Worm (Caenorhabditis elegans) whole organism, late embryonic: ENCODE results near the gene T28A11.19.

ENCODE experiments used
- C08G9.2 ChIP-seq: sonication (generic microtip); optimal IDR thresholded peaks from 2 replicates; lab custom pipeline; 2016; ENCODE audit warnings: mild to moderate bottlenecking, missing genetic modification characterization, moderate library complexity, missing compliant biosample characterization
- F13H6.1 ChIP-seq: sonication (generic microtip); optimal IDR thresholded peaks from 2 replicates; lab custom pipeline; 2016; ENCODE audit warnings: missing genetic modification characterization, missing compliant biosample characterization
- Y22D7AL.16 ChIP-seq: sonication (generic microtip); optimal IDR thresholded peaks from 2 replicates; lab custom pipeline; 2016; ENCODE audit warnings: missing genetic modification characterization, missing compliant biosample characterization
- ahr-1 ChIP-seq: sonication (generic microtip); optimal IDR thresholded peaks from 2 replicates; lab custom pipeline; 2016; ENCODE audit warnings: missing genetic modification characterization, missing compliant biosample characterization
- ceh-22 ChIP-seq: sonication (generic microtip); optimal IDR thresholded peaks from 2 replicates; lab custom pipeline; 2017; ENCODE audit warnings: missing biosample characterization, missing genetic modification characterization
- ceh-24 ChIP-seq: sonication (generic microtip); optimal IDR thresholded peaks from 2 replicates; lab custom pipeline; 2016; ENCODE audit warnings: mild to moderate bottlenecking, missing genetic modification characterization, missing compliant biosample characterization
- ceh-30 ChIP-seq: fragments of 150-350 bp; optimal IDR thresholded peaks from 2 replicates; lab custom pipeline; 2014; ENCODE audit warnings: missing biosample characterization, missing genetic modification characterization
- ceh-45 ChIP-seq: fragments of 200-800 bp; sonication (Bioruptor generic); IDR thresholded peaks from 2 replicates; pipeline ENCODE4 v1.3.6; 2022; ENCODE audit warnings: missing genetic modification reagents, missing genetic modification characterization, missing compliant biosample characterization
- ets-4 ChIP-seq: sonication (generic microtip); optimal IDR thresholded peaks from 2 replicates; lab custom pipeline; 2016; ENCODE audit warnings: missing genetic modification characterization, missing compliant biosample characterization
- eyg-1 ChIP-seq: sonication (generic microtip); optimal IDR thresholded peaks from 2 replicates; lab custom pipeline; 2016; ENCODE audit warnings: missing genotype, missing genetic modification characterization, missing compliant biosample characterization
- fax-1 ChIP-seq: sonication (generic microtip); optimal IDR thresholded peaks from 2 replicates; lab custom pipeline; 2016; ENCODE audit warnings: missing genotype, missing genetic modification characterization, missing compliant biosample characterization
- fkh-6 ChIP-seq: sonication (generic microtip); optimal IDR thresholded peaks from 2 replicates; lab custom pipeline; 2016; ENCODE audit warnings: missing genetic modification characterization, missing compliant biosample characterization
- hlh-30 ChIP-seq: sonication (generic microtip); optimal IDR thresholded peaks from 2 replicates; lab custom pipeline; 2017; ENCODE audit warnings: antibody characterized with exemption, missing genetic modification characterization, missing compliant biosample characterization; ENCODE audit not compliant: insufficient read depth
- lim-6 ChIP-seq: sonication (generic microtip); optimal IDR thresholded peaks from 2 replicates; lab custom pipeline; 2016; ENCODE audit warnings: missing genetic modification characterization, missing compliant biosample characterization
- lin-11 ChIP-seq: fragments of 200-800 bp; sonication (Bioruptor generic); optimal IDR thresholded peaks from 2 replicates; lab custom pipeline; 2018; ENCODE audit warnings: mild to moderate bottlenecking, missing genetic modification characterization, missing compliant biosample characterization
- madf-2 ChIP-seq: sonication (generic microtip); optimal IDR thresholded peaks from 2 replicates; lab custom pipeline; 2017; ENCODE audit warnings: missing genetic modification characterization, missing compliant biosample characterization
- nhr-11 ChIP-seq: fragments of 150-350 bp; optimal IDR thresholded peaks from 2 replicates; lab custom pipeline; 2014; ENCODE audit warnings: missing biosample characterization, missing genetic modification characterization
- nhr-232 ChIP-seq: sonication (generic microtip); optimal IDR thresholded peaks from 2 replicates; lab custom pipeline; 2016; ENCODE audit warnings: missing genetic modification characterization, missing compliant biosample characterization
- odd-2 ChIP-seq: sonication (generic microtip); optimal IDR thresholded peaks from 2 replicates; lab custom pipeline; 2017; ENCODE audit warnings: antibody characterized with exemption, mild to moderate bottlenecking, missing genetic modification characterization, missing compliant biosample characterization
- pag-3 ChIP-seq: sonication (generic microtip); optimal IDR thresholded peaks from 2 replicates; lab custom pipeline; 2016; ENCODE audit warnings: missing compliant biosample characterization, missing genetic modification characterization, borderline replicate concordance
- pat-9 ChIP-seq: fragments of 200-800 bp; sonication (Bioruptor generic); optimal IDR thresholded peaks from 2 replicates; lab custom pipeline; 2018; ENCODE audit warnings: mild to moderate bottlenecking, missing genetic modification characterization, moderate library complexity, missing compliant biosample characterization
- pha-2 ChIP-seq: sonication (generic microtip); optimal IDR thresholded peaks from 2 replicates; lab custom pipeline; 2017; ENCODE audit warnings: mild to moderate bottlenecking, missing genetic modification characterization, missing compliant biosample characterization
- pqm-1 ChIP-seq: sonication (generic microtip); optimal IDR thresholded peaks from 2 replicates; lab custom pipeline; 2016; ENCODE audit warnings: missing genetic modification characterization, missing compliant biosample characterization
- rnt-1 ChIP-seq: sonication (generic microtip); optimal IDR thresholded peaks from 2 replicates; lab custom pipeline; 2016; ENCODE audit warnings: missing genetic modification characterization, missing compliant biosample characterization
- sdc-2 ChIP-seq: sonication (generic microtip); optimal IDR thresholded peaks from 2 replicates; lab custom pipeline; 2016; ENCODE audit warnings: missing genotype, missing genetic modification characterization, missing compliant biosample characterization
- sox-2 ChIP-seq: fragments of 200-800 bp; sonication (Bioruptor generic); IDR thresholded peaks from 2 replicates; pipeline ENCODE4 v1.3.6; 2022; ENCODE audit warnings: missing genetic modification reagents, missing genetic modification characterization, missing compliant biosample characterization
- syd-9 ChIP-seq: sonication (generic microtip); optimal IDR thresholded peaks from 2 replicates; lab custom pipeline; 2016; ENCODE audit warnings: mild to moderate bottlenecking, missing genetic modification characterization, moderate library complexity, missing compliant biosample characterization
- tbx-7 ChIP-seq: sonication (generic microtip); optimal IDR thresholded peaks from 2 replicates; lab custom pipeline; 2016; ENCODE audit warnings: missing genotype, missing genetic modification characterization, missing compliant biosample characterization
- ttx-3 ChIP-seq: sonication (generic microtip); optimal IDR thresholded peaks from 2 replicates; lab custom pipeline; 2016; ENCODE audit warnings: missing genetic modification reagents, missing genetic modification characterization, missing compliant biosample characterization
- unc-42 ChIP-seq: sonication (generic microtip); optimal IDR thresholded peaks from 2 replicates; lab custom pipeline; 2016; ENCODE audit warnings: missing genotype, missing genetic modification characterization, missing compliant biosample characterization
- unc-55 ChIP-seq: sonication (generic microtip); optimal IDR thresholded peaks from 2 replicates; lab custom pipeline; 2017; ENCODE audit warnings: missing biosample characterization, missing genetic modification reagents, missing genetic modification characterization
- unc-86 ChIP-seq: sonication (generic microtip); optimal IDR thresholded peaks from 2 replicates; lab custom pipeline; 2016; ENCODE audit warnings: missing genetic modification characterization, missing compliant biosample characterization
- zip-5 ChIP-seq: sonication (generic microtip); optimal IDR thresholded peaks from 2 replicates; lab custom pipeline; 2016; ENCODE audit warnings: missing genetic modification characterization, missing compliant biosample characterization
- ztf-16 ChIP-seq: sonication (generic microtip); optimal IDR thresholded peaks from 2 replicates; lab custom pipeline; 2017; ENCODE audit warnings: missing genetic modification characterization, missing compliant biosample characterization

T28A11.19 gene

ce11 chrV:3256051-3256450 is 13.3 kb downstream of the T28A11.19 start, which contains the start of gene srt-63:
srt-63 (minus strand) TSS chrV:3256151.
- TF ChIP-seq lim-6 (tag; lab: Kevin White, UChicago), result no peak

- no peak for TF ChIP-seq ceh-45 (GFP tag; lab: Robert Waterston, UW)
- TF ChIP-seq lin-11 (tag; lab: Kevin White, UChicago), result no peak
- TF ChIP-seq ets-4 (tag; lab: Kevin White, UChicago), result no peak
- no peak for TF ChIP-seq ceh-22 (tag; lab: Kevin White, UChicago)
- TF ChIP-seq fkh-6, result no peak
- no peak for TF ChIP-seq madf-2 (tag; lab: Kevin White, UChicago)
- no peak for TF ChIP-seq hlh-30 (tag; lab: Kevin White, UChicago)
Observed at ce11 chrV:3250153-3250552, 19.2 kb downstream of the T28A11.19 start, which contains the start of gene T28A11.13. T28A11.13 (minus strand) TSS chrV:3250253.

DNA sequence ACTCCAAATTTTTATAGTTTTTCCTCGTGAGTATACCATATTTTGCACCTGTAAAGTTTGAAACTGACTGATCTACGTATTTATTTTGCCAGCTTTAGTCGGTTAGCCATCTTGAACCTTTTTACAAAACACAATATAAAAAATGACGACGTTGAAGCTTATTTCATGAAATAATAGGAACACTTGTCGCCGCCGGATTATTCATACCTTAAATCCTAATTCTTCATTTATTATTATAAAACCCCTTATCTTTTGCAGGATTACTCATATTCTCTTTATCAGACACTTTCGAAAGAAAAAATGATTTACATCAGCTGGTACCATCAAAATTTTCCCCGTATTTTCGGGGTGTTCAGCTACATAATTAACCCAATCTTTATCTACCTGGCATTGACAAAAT is 21.8 kb downstream of the T28A11.19 start, which contains the start of gene srj-8:
Gene srj-8, plus strand, starts transcription at position 301 of the 400 bp plus-strand sequence.
- TF ChIP-seq ets-4 (tag; lab: Kevin White, UChicago) (no peak), nhr-11 (tag; lab: Kevin White, UChicago) (no peak), ceh-30 (tag; lab: Kevin White, UChicago) (no peak)
- TF ChIP-seq, all 69 proteins: peak for 0

DNA sequence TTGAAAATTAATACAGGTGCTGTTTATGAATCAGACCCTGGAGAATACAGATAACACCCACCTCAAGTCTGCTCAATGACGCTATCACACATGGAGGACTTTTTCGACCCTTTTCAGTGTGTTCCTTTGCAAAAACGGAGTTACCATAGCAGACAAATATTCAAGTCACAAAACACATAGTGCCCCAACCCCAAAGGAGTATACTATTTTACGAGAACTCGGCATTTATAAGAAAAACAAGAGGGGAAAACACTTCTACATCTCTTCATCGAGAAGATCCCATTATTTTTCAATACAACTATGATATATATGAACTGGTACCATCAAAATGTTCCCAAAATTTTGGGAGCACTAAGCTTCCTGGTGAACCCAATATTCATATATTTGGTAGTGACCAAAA is 24.6 kb downstream of the T28A11.19 start, which contains the start of gene srj-7:
Gene srj-7, plus strand, starts transcription at position 301 of the 400 bp plus-strand sequence.
- no peak for TF ChIP-seq lin-11 (tag; lab: Kevin White, UChicago)
- TF ChIP-seq F13H6.1 (tag; lab: Kevin White, UChicago), result no peak
- no peak for TF ChIP-seq rnt-1 (tag; lab: Kevin White, UChicago)
- no peak for TF ChIP-seq eyg-1
- TF ChIP-seq pat-9 (tag; lab: Kevin White, UChicago), result no peak
- no peak for TF ChIP-seq C08G9.2 (tag; lab: Kevin White, UChicago)
- TF ChIP-seq ttx-3 (tag; lab: Kevin White, UChicago), result no peak
- no peak for TF ChIP-seq fax-1 (tag; lab: Kevin White, UChicago)
- TF ChIP-seq zip-5, result no peak
- no peak for TF ChIP-seq ceh-24 (tag; lab: Kevin White, UChicago)
- no peak for TF ChIP-seq ztf-16 (tag; lab: Kevin White, UChicago)
- TF ChIP-seq pha-2, result no peak
- TF ChIP-seq pqm-1, result no peak
- TF ChIP-seq nhr-232 (tag; lab: Kevin White, UChicago), result no peak
- TF ChIP-seq unc-55 (GFP tag; lab: Kevin White, UChicago), result no peak

ce11 chrV:3242984-3243383 is 26.3 kb downstream of the T28A11.19 start, which contains the start of gene gst-23:
gst-23 (plus strand) TSS chrV:3243284.
- TF ChIP-seq sdc-2 (tag; lab: Kevin White, UChicago) (no peak), Y22D7AL.16 (tag; lab: Kevin White, UChicago) (no peak), ahr-1 (no peak), unc-42 (no peak), unc-86 (no peak), sox-2 (GFP tag; lab: Robert Waterston, UW) (no peak), pag-3 (tag; lab: Kevin White, UChicago) (no peak)

- TF ChIP-seq syd-9 (tag; lab: Kevin White, UChicago) (no peak), odd-2 (tag; lab: Kevin White, UChicago) (no peak), tbx-7 (tag; lab: Kevin White, UChicago) (no peak), unc-42 (no peak), sox-2 (GFP tag; lab: Robert Waterston, UW) (no peak), pqm-1 (no peak), rnt-1 (tag; lab: Kevin White, UChicago) (no peak)
Observed at ce11 chrV:3241175-3241574, 28.1 kb downstream of the T28A11.19 start, which contains the start of gene srj-11. srj-11 (plus strand) TSS chrV:3241424.
